Worm (Caenorhabditis elegans) whole organism, L4 larva: ENCODE measurements around the gene srw-73.

Experiments used
- D1046.2 ChIP-seq: fragments of 200-800 bp; sonication (Bioruptor generic); IDR thresholded peaks from 2 replicates; pipeline ENCODE4 v1.3.6; 2022; ENCODE audit warnings: missing genetic modification characterization, missing compliant biosample characterization
- F26F4.8 ChIP-seq: fragments of 200-800 bp; sonication (Bioruptor generic); conservative IDR thresholded peaks from 2 replicates; pipeline ENCODE4 v1.3.6; 2022; ENCODE audit warnings: missing genetic modification characterization, missing compliant biosample characterization
- F44E2.7 ChIP-seq: fragments of 200-800 bp; sonication (Bioruptor generic); IDR thresholded peaks from 2 replicates; pipeline ENCODE4 v2.1.2; 2022; ENCODE audit warnings: missing genetic modification characterization, missing compliant biosample characterization
- T26A8.4 ChIP-seq: fragments of 200-800 bp; sonication (Bioruptor generic); IDR thresholded peaks from 2 replicates; pipeline ENCODE4 v1.3.6; 2022; ENCODE audit warnings: missing genetic modification characterization, missing compliant biosample characterization
- Y105C5A.15 ChIP-seq: fragments of 200-800 bp; sonication (Bioruptor generic); IDR thresholded peaks from 2 replicates; pipeline ENCODE4 v1.3.6; 2022; ENCODE audit warnings: missing genetic modification characterization, missing compliant biosample characterization
- Y5F2A.4 ChIP-seq: fragments of 200-800 bp; sonication (Bioruptor generic); optimal IDR thresholded peaks from 2 replicates; lab custom pipeline; 2018; ENCODE audit warnings: mild to moderate bottlenecking, missing genetic modification characterization, missing compliant biosample characterization
- aha-1 ChIP-seq: fragments of 150-350 bp; peaks from one replicate; lab custom pipeline; 2014; ENCODE audit warnings: missing biosample characterization, missing genetic modification characterization
- ceh-20 ChIP-seq: fragments of 200-800 bp; sonication (Bioruptor generic); IDR thresholded peaks from 2 replicates; pipeline ENCODE4 v1.3.6; 2022; ENCODE audit warnings: missing genetic modification reagents, missing genetic modification characterization, missing compliant biosample characterization
- ceh-82 ChIP-seq: sonication (generic microtip); optimal IDR thresholded peaks from 2 replicates; lab custom pipeline; 2017; ENCODE audit warnings: missing biosample characterization, missing genetic modification characterization
- daf-8 ChIP-seq: fragments of 200-800 bp; sonication (Bioruptor generic); IDR thresholded peaks from 2 replicates; pipeline ENCODE4 v1.3.6; 2022; ENCODE audit warnings: missing genetic modification characterization, missing compliant biosample characterization
- dmd-8 ChIP-seq: fragments of 200-800 bp; sonication (Bioruptor generic); IDR thresholded peaks from 2 replicates; pipeline ENCODE4 v1.3.6; 2022; ENCODE audit warnings: missing genetic modification characterization, missing compliant biosample characterization
- dmd-9 ChIP-seq: fragments of 200-800 bp; sonication (Bioruptor generic); IDR thresholded peaks from 2 replicates; pipeline ENCODE4 v1.3.6; 2022; ENCODE audit warnings: missing genetic modification reagents, missing genetic modification characterization, missing compliant biosample characterization
- dpl-1 ChIP-seq: fragments of 150-350 bp; optimal IDR thresholded peaks from 2 replicates; lab custom pipeline; 2014; ENCODE audit warnings: missing biosample characterization, missing genetic modification reagents, missing genetic modification characterization
- fkh-10 ChIP-seq: fragments of 150-350 bp; optimal IDR thresholded peaks from 2 replicates; lab custom pipeline; 2014; ENCODE audit warnings: missing biosample characterization, missing genetic modification reagents, missing genetic modification characterization
- gei-8 ChIP-seq: fragments of 200-800 bp; sonication (Bioruptor generic); optimal IDR thresholded peaks from 2 replicates; lab custom pipeline; 2018; ENCODE audit warnings: mild to moderate bottlenecking, missing genetic modification characterization, missing compliant biosample characterization
- hif-1 ChIP-seq, 2 experiments: sonication (generic microtip); optimal IDR thresholded peaks; 2 replicates each; lab custom pipeline; 2016 to 2017; ENCODE audit warnings: missing compliant biosample characterization in 2 of 2, missing genetic modification characterization in 2 of 2, missing genetic modification reagents in 2 of 2, missing genotype in 2 of 2, mild to moderate bottlenecking in 1 of 2
- hlh-11 ChIP-seq: fragments of 200-800 bp; sonication (Bioruptor generic); optimal IDR thresholded peaks from 2 replicates; lab custom pipeline; 2018; ENCODE audit warnings: mild to moderate bottlenecking, missing genetic modification characterization, missing compliant biosample characterization
- lin-1 ChIP-seq: fragments of 200-800 bp; sonication (Bioruptor generic); IDR thresholded peaks from 2 replicates; pipeline ENCODE4 v1.3.6; 2022; ENCODE audit warnings: missing genetic modification reagents, missing genetic modification characterization, missing compliant biosample characterization
- lin-29 ChIP-seq: fragments of 200-800 bp; sonication (Bioruptor generic); IDR thresholded peaks from 2 replicates; pipeline ENCODE4 v1.3.6; 2022; ENCODE audit warnings: missing genetic modification reagents, missing genetic modification characterization, missing compliant biosample characterization
- lin-38 ChIP-seq: fragments of 200-800 bp; sonication (Bioruptor generic); IDR thresholded peaks from 2 replicates; pipeline ENCODE4 v1.3.6; 2022; ENCODE audit warnings: missing genetic modification reagents, missing genetic modification characterization, missing compliant biosample characterization
- lin-39 ChIP-seq: fragments of 150-350 bp; optimal IDR thresholded peaks from 2 replicates; lab custom pipeline; 2014; ENCODE audit warnings: missing biosample characterization, missing genetic modification reagents, missing genetic modification characterization
- lir-3 ChIP-seq: sonication (generic microtip); optimal IDR thresholded peaks from 2 replicates; lab custom pipeline; 2016; ENCODE audit warnings: mild to moderate bottlenecking, missing genetic modification characterization, missing compliant biosample characterization
- lsy-2 ChIP-seq, 2 experiments: fragments of 150-350 bp in 1 of 2; sonication (generic microtip) in 1 of 2; optimal IDR thresholded peaks; 2 replicates each; lab custom pipeline; 2014 to 2017; ENCODE audit warnings: missing biosample characterization in 2 of 2, missing genetic modification characterization in 2 of 2
- mdt-29 ChIP-seq: fragments of 200-800 bp; sonication (Bioruptor generic); IDR thresholded peaks from 2 replicates; pipeline ENCODE4 v1.3.6; 2022; ENCODE audit warnings: missing genetic modification reagents, missing genetic modification characterization, missing compliant biosample characterization
- mep-1 ChIP-seq: fragments of 150-350 bp; sonication (generic microtip); optimal IDR thresholded peaks from 3 replicates; lab custom pipeline; 2014; ENCODE audit warnings: missing biosample characterization, missing genetic modification characterization
- nhr-11 ChIP-seq: fragments of 150-350 bp; optimal IDR thresholded peaks from 2 replicates; lab custom pipeline; 2014; ENCODE audit warnings: missing biosample characterization, missing genetic modification characterization
- nhr-48 ChIP-seq: sonication (generic microtip); optimal IDR thresholded peaks from 2 replicates; lab custom pipeline; 2016; ENCODE audit warnings: mild to moderate bottlenecking, missing genetic modification characterization, missing compliant biosample characterization
- nhr-6 ChIP-seq: fragments of 150-350 bp; optimal IDR thresholded peaks from 2 replicates; lab custom pipeline; 2014; ENCODE audit warnings: missing biosample characterization, missing genetic modification characterization
- nhr-76 ChIP-seq: fragments of 150-350 bp; optimal IDR thresholded peaks from 2 replicates; lab custom pipeline; 2014; ENCODE audit warnings: missing biosample characterization, missing genetic modification characterization
- pqm-1 ChIP-seq: sonication (generic microtip); optimal IDR thresholded peaks from 2 replicates; lab custom pipeline; 2017; ENCODE audit warnings: missing biosample characterization, missing genetic modification characterization
- skn-1 ChIP-seq: fragments of 150-350 bp; optimal IDR thresholded peaks from 2 replicates; lab custom pipeline; 2014; ENCODE audit warnings: missing biosample characterization, missing genetic modification characterization
- snpc-1.2 ChIP-seq: fragments of 200-800 bp; sonication (Bioruptor generic); IDR thresholded peaks from 2 replicates; pipeline ENCODE4 v1.3.6; 2022; ENCODE audit warnings: missing genetic modification reagents, missing genetic modification characterization, missing compliant biosample characterization
- spr-1 ChIP-seq: sonication (generic microtip); optimal IDR thresholded peaks from 2 replicates; lab custom pipeline; 2016; ENCODE audit warnings: mild to moderate bottlenecking, missing genetic modification characterization, missing compliant biosample characterization
- unc-39 ChIP-seq: sonication (generic microtip); optimal IDR thresholded peaks from 2 replicates; lab custom pipeline; 2017; ENCODE audit warnings: missing biosample characterization, missing genetic modification characterization
- unc-62 ChIP-seq, 3 experiments: fragments of 150-350 bp in 1 of 3; sonication (generic microtip); optimal IDR thresholded peaks in 2 of 3; peaks in 1 of 3; 1 replicate in 1 of 3; 2 replicates in 2 of 3; lab custom pipeline; 2014 to 2017; ENCODE audit warnings: missing biosample characterization in 3 of 3, missing genetic modification characterization in 3 of 3, missing genetic modification reagents in 3 of 3, missing genotype in 1 of 3
- vab-7 ChIP-seq: fragments of 200-800 bp; sonication (Bioruptor generic); IDR thresholded peaks from 2 replicates; pipeline ENCODE4 v1.3.6; 2022; ENCODE audit warnings: missing genetic modification reagents, missing genetic modification characterization, missing compliant biosample characterization
- zfp-2 ChIP-seq: sonication (generic microtip); optimal IDR thresholded peaks from 2 replicates; lab custom pipeline; 2016; ENCODE audit warnings: mild to moderate bottlenecking, missing genetic modification characterization, missing compliant biosample characterization
- zfp-3 ChIP-seq: fragments of 200-800 bp; sonication (Bioruptor generic); conservative IDR thresholded peaks from 2 replicates; pipeline ENCODE4 v1.3.6; 2022; ENCODE audit warnings: missing genetic modification reagents, missing genetic modification characterization, missing compliant biosample characterization
- zip-11 ChIP-seq: fragments of 200-800 bp; sonication (Bioruptor generic); IDR thresholded peaks from 2 replicates; pipeline ENCODE4 v1.3.6; 2022; ENCODE audit warnings: missing genetic modification characterization, missing compliant biosample characterization

The srw-73 gene

DNA sequence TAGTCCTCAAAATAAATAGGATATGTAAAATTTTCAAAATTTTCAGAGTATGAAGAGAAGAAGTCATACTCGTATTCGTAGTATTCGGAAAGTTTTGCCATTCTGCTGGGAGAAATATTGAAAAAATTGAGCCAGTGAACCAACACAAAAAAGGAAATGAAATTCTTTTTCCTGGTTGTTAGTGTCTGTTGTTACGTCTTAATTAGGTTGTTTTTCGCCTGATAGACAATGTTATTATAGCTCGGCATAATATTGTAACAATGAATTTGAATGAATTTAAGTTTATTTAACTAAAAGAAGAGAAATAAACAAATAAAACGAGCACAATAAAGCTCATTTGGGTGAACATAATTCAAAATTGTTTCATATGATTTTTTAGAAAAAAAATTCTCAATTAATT lies at the start of gene srw-73:
Gene srw-73, minus strand, starts transcription at position 101 of the 400 bp plus-strand sequence.
- TF ChIP-seq hif-1 (tag; optimal IDR thresholded peaks at IDR 0.05; lab: Kevin White, UChicago) (no peak), daf-8 (GFP tag; lab: Robert Waterston, UW) (no peak), gei-8 (GFP tag; lab: Kevin White, UChicago) (no peak), lin-39 (no peak), mep-1 (no peak), nhr-6 (no peak)

- TF ChIP-seq dmd-9 (GFP tag; lab: Robert Waterston, UW): no peak
- TF ChIP-seq F26F4.8 (GFP tag; lab: Robert Waterston, UW): no peak
- no peak for TF ChIP-seq nhr-11 (tag; lab: Kevin White, UChicago)
- no peak for TF ChIP-seq dpl-1 (GFP tag; lab: Kevin White, UChicago)
- TF ChIP-seq lin-38 (GFP tag; lab: Robert Waterston, UW): no peak
- TF ChIP-seq spr-1 (tag; lab: Kevin White, UChicago): no peak
- TF ChIP-seq lin-29 (GFP tag; lab: Robert Waterston, UW): no peak
- TF ChIP-seq mep-1: no peak
- no peak for TF ChIP-seq unc-62 (GFP tag; optimal IDR thresholded peaks at IDR 0.05 in 1 of 2; lab: Kevin White, UChicago)
- TF ChIP-seq unc-62 (tag; optimal IDR thresholded peaks at IDR 0.05; lab: Kevin White, UChicago): no peak
- no peak for TF ChIP-seq dmd-8
- no peak for TF ChIP-seq snpc-1.2 (GFP tag; lab: Robert Waterston, UW)
- no peak for TF ChIP-seq nhr-48
- no peak for TF ChIP-seq lir-3 (tag; lab: Kevin White, UChicago)
Observed at ce11 chrV:16635911-16636310, 47.6 kb upstream of the srw-73 start, which contains the start of gene mltn-11. mltn-11 (plus strand) TSS chrV:16636186.

- TF ChIP-seq Y5F2A.4 (GFP tag; lab: Kevin White, UChicago) (no peak), Y105C5A.15 (GFP tag; lab: Robert Waterston, UW) (no peak), D1046.2 (no peak), aha-1 (tag; lab: Kevin White, UChicago) (peak; percentile 58), vab-7 (no peak), zip-11 (GFP tag; lab: Robert Waterston, UW) (no peak), T26A8.4 (no peak), unc-62 (GFP tag; optimal IDR thresholded peaks at IDR 0.05 in 1 of 2; lab: Kevin White, UChicago) (peak in 1 of 2 experiments; percentile 27), unc-62 (tag; optimal IDR thresholded peaks at IDR 0.05; lab: Kevin White, UChicago) (no peak)
Observed at ce11 chrV:16629600-16629999, 41.3 kb upstream of the srw-73 start, which contains the start of gene srd-21. srd-21 (plus strand) TSS chrV:16629900.

ce11 chrV:16628991-16629390 lies 40.7 kb upstream of the srw-73 start, which contains the start of gene W06G6.2:
W06G6.2 (plus strand) TSS chrV:16629291.
- TF ChIP-seq F26F4.8 (GFP tag; lab: Robert Waterston, UW) (no peak), zfp-2 (tag; lab: Kevin White, UChicago) (no peak), lin-39 (no peak), pqm-1 (tag; lab: Kevin White, UChicago) (no peak), skn-1 (tag; lab: Kevin White, UChicago) (no peak), ceh-82 (tag; lab: Kevin White, UChicago) (no peak), Y105C5A.15 (GFP tag; lab: Robert Waterston, UW) (no peak), ceh-20 (GFP tag; lab: Robert Waterston, UW) (no peak), nhr-76 (tag; lab: Kevin White, UChicago) (no peak), unc-39 (tag; lab: Kevin White, UChicago) (no peak), lin-1 (GFP tag; lab: Robert Waterston, UW) (no peak), zfp-3 (GFP tag; lab: Robert Waterston, UW) (no peak), lsy-2 (tag; optimal IDR thresholded peaks at IDR 0.05; lab: Kevin White, UChicago) (no peak), F44E2.7 (GFP tag; lab: Robert Waterston, UW) (no peak), daf-8 (GFP tag; lab: Robert Waterston, UW) (no peak), hlh-11 (tag; lab: Kevin White, UChicago) (no peak), fkh-10 (no peak), mdt-29 (GFP tag; lab: Robert Waterston, UW) (no peak)
